Fruit fly (Drosophila melanogaster): ENCODE results near the gene FarO.

The FarO gene

dm6 chrX:2180750-2181261, 22.9 kb downstream of the FarO start, which contains the start of gene pn (continued):
- TF ChIP-seq Scr (GFP tag; IDR thresholded peaks at IDR 0.05; ENCODE audit: partially characterized antibody) (no peak; the same call in none of the 2 replicates), CG16813 (GFP tag; IDR thresholded peaks at IDR 0.05; ENCODE audit: partially characterized antibody) (0 out of 3 replicates have a peak, but pooled peaks have one; percentile 39), CG2116 (GFP tag; optimal IDR thresholded peaks at IDR 0.05) (peak; percentile 56), Dip3 (GFP tag; optimal IDR thresholded peaks at IDR 0.05) (no peak), Dp (GFP tag; optimal IDR thresholded peaks at IDR 0.05) (peak; percentile 71), HmgD (GFP tag; optimal IDR thresholded peaks at IDR 0.05) (no peak), CG17385 (GFP tag; optimal IDR thresholded peaks at IDR 0.05) (no peak), HLH4C (GFP tag; IDR thresholded peaks at IDR 0.05; ENCODE audit: partially characterized antibody) (peak; percentile 60; the same call in 2 of the 3 replicates), hth (optimal IDR thresholded peaks at IDR 0.05) (no peak), H2.0 (GFP tag; IDR thresholded peaks at IDR 0.05) (no peak), Dfd (GFP tag; optimal IDR thresholded peaks at IDR 0.05) (no peak), CG9215 (GFP tag; IDR thresholded peaks at IDR 0.05) (no peak), Sry-δ (GFP tag; optimal IDR thresholded peaks at IDR 0.05) (peak; percentile 57), org-1 (GFP tag; optimal IDR thresholded peaks at IDR 0.05) (no peak), D (optimal IDR thresholded peaks at IDR 0.05) (no peak), D (GFP tag; optimal IDR thresholded peaks at IDR 0.05) (no peak), CG2129 (GFP tag; IDR thresholded peaks at IDR 0.05; ENCODE audit: partially characterized antibody) (no peak), E2f2 (GFP tag; IDR thresholded peaks at IDR 0.05) (peak; percentile 80), Camta (GFP tag; optimal IDR thresholded peaks at IDR 0.05) (no peak), ham (GFP tag; IDR thresholded peaks at IDR 0.05) (no peak), C15 (GFP tag; IDR thresholded peaks at IDR 0.05) (no peak), nerfin-2 (GFP tag; IDR thresholded peaks at IDR 0.05; ENCODE audit: partially characterized antibody) (peak; percentile 34; the same call in 1 of the 2 replicates), CG18764 (GFP tag; optimal IDR thresholded peaks at IDR 0.05) (no peak), lola (GFP tag; optimal IDR thresholded peaks at IDR 0.05) (no peak), CG17186 (GFP tag; optimal IDR thresholded peaks at IDR 0.05) (peak; percentile 37), emc (GFP tag; optimal IDR thresholded peaks at IDR 0.05) (no peak), Myb (GFP tag; optimal IDR thresholded peaks at IDR 0.05) (no peak), CG17912 (GFP tag; optimal IDR thresholded peaks at IDR 0.05) (no peak), CG14710 (tag; optimal IDR thresholded peaks at IDR 0.05) (peak; percentile 19)

- TF ChIP-seq zfh2 (GFP tag; optimal IDR thresholded peaks at IDR 0.05) = no peak
- TF ChIP-seq CG2678 (tag; optimal IDR thresholded peaks at IDR 0.05) = no peak
- no peak for TF ChIP-seq bcd (GFP tag; optimal IDR thresholded peaks at IDR 0.05)
- no peak for TF ChIP-seq CG3065 (GFP tag; optimal IDR thresholded peaks at IDR 0.05)
- no peak for TF ChIP-seq luna (GFP tag; optimal IDR thresholded peaks at IDR 0.05)
- TF ChIP-seq mirr (GFP tag; optimal IDR thresholded peaks at IDR 0.05) = peak; percentile 3
- TF ChIP-seq mam (GFP tag; optimal IDR thresholded peaks at IDR 0.05) = no peak
- TF ChIP-seq Lpt (GFP tag; optimal IDR thresholded peaks at IDR 0.05) = no peak
- TF ChIP-seq Ada2b (GFP tag; IDR thresholded peaks at IDR 0.05) = no peak
- no peak for TF ChIP-seq Trl (optimal IDR thresholded peaks at IDR 0.05)
- TF ChIP-seq Trl (GFP tag; optimal IDR thresholded peaks at IDR 0.05) = no peak
- TF ChIP-seq crp (GFP tag; optimal IDR thresholded peaks at IDR 0.05) = peak in 1 of 2 experiments; percentile 76
- TF ChIP-seq ftz-f1 (GFP tag; optimal IDR thresholded peaks at IDR 0.05) = no peak
- no peak for TF ChIP-seq ara (GFP tag; IDR thresholded peaks at IDR 0.05)
- TF ChIP-seq sug (tag; optimal IDR thresholded peaks at IDR 0.05) = peak; percentile 52
- no peak for TF ChIP-seq zen (tag; optimal IDR thresholded peaks at IDR 0.05)
- no peak for TF ChIP-seq tup (GFP tag; optimal IDR thresholded peaks at IDR 0.05)
- no peak for TF ChIP-seq hkb (optimal IDR thresholded peaks at IDR 0.05)
- TF ChIP-seq hkb (GFP tag; IDR thresholded peaks at IDR 0.05) = no peak
- TF ChIP-seq Sox100B (GFP tag; optimal IDR thresholded peaks at IDR 0.05) = no peak
- no peak for TF ChIP-seq Hsf (GFP tag; optimal IDR thresholded peaks at IDR 0.05)
- TF ChIP-seq ci (GFP tag; IDR thresholded peaks at IDR 0.05) = no peak
- no peak for TF ChIP-seq CG11456 (GFP tag; IDR thresholded peaks at IDR 0.05)
- no peak for TF ChIP-seq Gug (GFP tag; IDR thresholded peaks at IDR 0.05)
- TF ChIP-seq CG7271 (tag; optimal IDR thresholded peaks at IDR 0.05) = no peak
Observed at dm6 chrX:2178802-2179201, 24.9 kb downstream of the FarO start, which contains the start of gene Cyp4ae1. Gene Cyp4ae1 (plus strand): TSS chrX:2179007.
